Worm (Caenorhabditis elegans) whole organism, L4/young adult: ENCODE results near the gene acl-9.

Experiments
- W03F9.2 ChIP-seq: fragments of 150-350 bp; optimal IDR thresholded peaks from 2 replicates; lab custom pipeline; 2014; ENCODE audit warnings: missing biosample characterization, missing genetic modification characterization
- dao-5 ChIP-seq: sonication (generic microtip); optimal IDR thresholded peaks from 2 replicates; lab custom pipeline; 2016; ENCODE audit warnings: missing genotype, missing genetic modification characterization, moderate library complexity, missing compliant biosample characterization
- him-1 ChIP-seq: sonication (generic microtip); optimal IDR thresholded peaks from 2 replicates; lab custom pipeline; 2016; ENCODE audit warnings: missing genotype, missing genetic modification reagents, missing genetic modification characterization, missing compliant biosample characterization

DNA sequence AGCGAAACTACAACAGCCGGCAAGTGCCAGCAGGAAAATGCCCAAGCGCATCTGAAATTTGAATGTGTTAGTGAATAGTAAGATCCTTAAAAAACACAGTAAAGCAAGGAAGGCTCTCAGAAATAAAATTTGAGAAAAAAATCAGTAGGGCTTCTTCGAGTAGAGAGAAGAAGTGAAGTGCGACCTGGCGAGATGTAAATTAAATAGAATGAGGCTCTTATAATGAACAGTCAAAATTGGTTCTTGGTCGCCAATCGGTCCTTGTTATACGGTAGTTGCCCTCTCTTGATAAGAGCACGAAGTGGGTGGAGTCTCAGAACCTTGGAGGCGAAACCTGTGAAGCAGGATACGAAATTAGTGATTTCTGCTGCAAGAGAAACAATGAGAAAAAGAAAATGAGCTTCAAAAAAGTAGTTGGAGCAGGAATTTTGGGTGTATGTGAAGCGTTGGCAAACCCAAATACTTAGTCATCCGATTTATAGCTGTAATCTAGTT lies 44.2 kb upstream of the acl-9 start, which contains the start of gene bcf-1:
- no peak for TF ChIP-seq W03F9.2 (tag; lab: Kevin White, UChicago)
- TF ChIP-seq him-1 (tag; lab: Kevin White, UChicago) = no peak
- no peak for TF ChIP-seq dao-5
